Worm (Caenorhabditis elegans): ENCODE data around the gene era-1.

DNA sequence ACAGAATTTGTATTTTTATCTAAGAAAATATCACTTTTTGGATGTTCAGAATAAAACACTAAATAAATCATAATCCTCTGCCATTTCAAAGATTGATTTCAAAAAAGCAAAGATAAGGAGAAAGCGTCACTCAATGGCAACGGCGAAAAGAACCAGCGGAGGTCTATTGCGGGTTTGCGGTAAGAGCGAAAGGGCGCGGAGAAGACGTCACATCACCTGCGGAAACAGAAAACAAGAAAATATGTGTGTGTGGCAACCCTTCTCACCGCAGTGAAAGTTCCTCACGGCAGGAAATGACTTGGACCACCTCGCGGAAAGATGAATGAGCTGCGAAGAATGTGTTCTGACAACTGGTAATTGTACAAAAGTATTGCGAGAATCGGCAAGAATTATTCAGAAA, 3.0 kb upstream of the era-1 start:
- TF ChIP-seq snpc-4 (tag; optimal IDR thresholded peaks at IDR 0.05) (no peak), nhr-76 (tag; optimal IDR thresholded peaks at IDR 0.05) (no peak), mls-2 (tag; optimal IDR thresholded peaks at IDR 0.05) (no peak), unc-39 (tag; optimal IDR thresholded peaks at IDR 0.05) (no peak), pha-4 (tag; optimal IDR thresholded peaks at IDR 0.05) (no peak), lin-32 (GFP tag; optimal IDR thresholded peaks at IDR 0.05) (no peak), lin-13 (tag; optimal IDR thresholded peaks at IDR 0.05) (no peak)

Data from whole organism, mixed stage, embryonic.